Worm (Caenorhabditis elegans) whole organism, L2 larva: ENCODE results near the gene wip-1.
A peak's percentile ranks its signal among the peaks of the same experiment; 100 is the strongest.

Experiments used
- ceh-82 ChIP-seq: fragments of 150-350 bp; optimal IDR thresholded peaks from 2 replicates; lab custom pipeline; 2014; ENCODE audit warnings: missing biosample characterization, missing genetic modification characterization
- elt-3 ChIP-seq: sonication (generic microtip); optimal IDR thresholded peaks from 2 replicates; lab custom pipeline; 2017; ENCODE audit warnings: missing biosample characterization, missing genetic modification characterization
- lin-39 ChIP-seq: fragments of 150-350 bp; optimal IDR thresholded peaks from 2 replicates; lab custom pipeline; 2014; ENCODE audit warnings: missing biosample characterization, missing genetic modification reagents, missing genetic modification characterization
- nhr-12 ChIP-seq: fragments of 150-350 bp; optimal IDR thresholded peaks from 2 replicates; lab custom pipeline; 2014; ENCODE audit warnings: missing biosample characterization, missing genetic modification characterization
- nhr-237 ChIP-seq: fragments of 150-350 bp; optimal IDR thresholded peaks from 2 replicates; lab custom pipeline; 2014; ENCODE audit warnings: missing biosample characterization, missing genetic modification characterization
- sma-3 ChIP-seq: sonication (generic microtip); optimal IDR thresholded peaks from 2 replicates; lab custom pipeline; 2016; ENCODE audit warnings: missing genetic modification reagents, missing genetic modification characterization, missing compliant biosample characterization
- snpc-4 ChIP-seq: fragments of 150-350 bp; optimal IDR thresholded peaks from 2 replicates; lab custom pipeline; 2014; ENCODE audit warnings: missing biosample characterization, missing genetic modification characterization
- ztf-11 ChIP-seq: sonication (generic microtip); optimal IDR thresholded peaks from 2 replicates; lab custom pipeline; 2017; ENCODE audit warnings: missing biosample characterization, missing genetic modification characterization

ce11 chrIII:5047175-5047574 is 28.7 kb downstream of the wip-1 start, which contains the start of gene txbp-3:
- TF ChIP-seq ztf-11 (tag; lab: Kevin White, UChicago) (no peak), ceh-82 (tag; lab: Kevin White, UChicago) (no peak), elt-3 (tag; lab: Kevin White, UChicago) (no peak), sma-3 (no peak), nhr-237 (tag; lab: Kevin White, UChicago) (no peak), snpc-4 (tag; lab: Kevin White, UChicago) (peak; percentile 5), lin-39 (no peak), nhr-12 (no peak)
